Fruit fly (Drosophila melanogaster) whole organism, wandering third instar larva: ENCODE measurements around the gene LManIV.

ENCODE experiments used
- GATAd ChIP-seq: sonication (Bioruptor generic); optimal IDR thresholded peaks from 2 replicates; lab custom pipeline; 2016; ENCODE audit warnings: missing biosample characterization, missing genetic modification characterization
- rgr ChIP-seq: fragments of 200-800 bp; sonication (Bioruptor generic); optimal IDR thresholded peaks from 3 replicates; lab custom pipeline; 2016; ENCODE audit warnings: missing biosample characterization, mild to moderate bottlenecking, missing genetic modification characterization
- usp ChIP-seq: fragments of >200 bp; optimal IDR thresholded peaks from 2 replicates; lab custom pipeline; 2017; ENCODE audit warnings: missing biosample characterization, missing genetic modification characterization

- TF ChIP-seq GATAd (GFP tag; lab: Kevin White, UChicago) (no peak), usp (no peak), rgr (GFP tag; lab: Kevin White, UChicago) (no peak)
Observed at dm6 chr2L:8740757-8741278, 31.3 kb downstream of the LManIV start.
